Worm (Caenorhabditis elegans) whole organism, young adult: Measurements from ENCODE around the gene F55G7.4.

Experiments
- B0019.2 ChIP-seq: fragments of 200-800 bp; sonication (Bioruptor generic); conservative IDR thresholded peaks from 2 replicates; pipeline ENCODE4 v1.3.6; 2022; ENCODE audit warnings: missing genetic modification reagents, missing genetic modification characterization, missing compliant biosample characterization
- B0261.1 ChIP-seq: sonication (generic microtip); optimal IDR thresholded peaks from 2 replicates; lab custom pipeline; 2016; ENCODE audit warnings: mild to moderate bottlenecking, missing genetic modification characterization, moderate library complexity, missing compliant biosample characterization
- B0336.3 ChIP-seq: fragments of 200-800 bp; sonication (Bioruptor generic); IDR thresholded peaks from 2 replicates; pipeline ENCODE4 v1.3.6; 2022; ENCODE audit warnings: missing genetic modification characterization, missing compliant biosample characterization
- D2030.7 ChIP-seq: fragments of 200-800 bp; sonication (Bioruptor generic); IDR thresholded peaks from 2 replicates; pipeline ENCODE4 v1.3.6; 2022; ENCODE audit warnings: missing genetic modification reagents, missing genetic modification characterization, missing compliant biosample characterization
- F52B5.7 ChIP-seq: sonication (generic microtip); optimal IDR thresholded peaks from 2 replicates; lab custom pipeline; 2016; ENCODE audit warnings: mild to moderate bottlenecking, missing genetic modification characterization, missing compliant biosample characterization
- F57A8.1 ChIP-seq: fragments of 200-800 bp; sonication (Bioruptor generic); optimal IDR thresholded peaks from 2 replicates; lab custom pipeline; 2018; ENCODE audit warnings: mild to moderate bottlenecking, missing genetic modification characterization, moderate library complexity, missing compliant biosample characterization
- K12H6.12 ChIP-seq: fragments of 200-800 bp; sonication (Bioruptor generic); optimal IDR thresholded peaks from 2 replicates; lab custom pipeline; 2018; ENCODE audit warnings: mild to moderate bottlenecking, missing genetic modification characterization, missing compliant biosample characterization
- T26A5.8 ChIP-seq: sonication (generic microtip); optimal IDR thresholded peaks from 2 replicates; lab custom pipeline; 2016; ENCODE audit warnings: missing genetic modification characterization, missing compliant biosample characterization
- Y53G8AR.9 ChIP-seq: fragments of 200-800 bp; sonication (Bioruptor generic); conservative IDR thresholded peaks from 2 replicates; pipeline ENCODE4 v1.3.6; 2022; ENCODE audit warnings: missing genetic modification reagents, missing genetic modification characterization, missing compliant biosample characterization
- Y56A3A.18 ChIP-seq: fragments of 200-800 bp; sonication (Bioruptor generic); IDR thresholded peaks from 2 replicates; pipeline ENCODE4 v1.3.6; 2022; ENCODE audit warnings: missing genetic modification reagents, missing genetic modification characterization, missing compliant biosample characterization
- Y79H2A.3 ChIP-seq: fragments of 200-800 bp; sonication (Bioruptor generic); conservative IDR thresholded peaks from 2 replicates; pipeline ENCODE4 v1.3.6; 2022; ENCODE audit warnings: missing genetic modification reagents, missing genetic modification characterization, missing compliant biosample characterization
- Y95B8A.8 ChIP-seq: fragments of 200-800 bp; sonication (Bioruptor generic); IDR thresholded peaks from 2 replicates; pipeline ENCODE4 v1.3.6; 2022; ENCODE audit warnings: missing genetic modification reagents, missing genetic modification characterization, missing compliant biosample characterization
- attf-6 ChIP-seq: fragments of 200-800 bp; sonication (Bioruptor generic); IDR thresholded peaks from 2 replicates; pipeline ENCODE4 v1.3.6; 2022; ENCODE audit warnings: missing genetic modification reagents, missing genetic modification characterization, missing compliant biosample characterization
- bed-2 ChIP-seq: fragments of 200-800 bp; sonication (Bioruptor generic); IDR thresholded peaks from 2 replicates; pipeline ENCODE4 v1.3.6; 2022; ENCODE audit warnings: missing genetic modification reagents, missing genetic modification characterization, missing compliant biosample characterization
- ceh-27 ChIP-seq: fragments of 200-800 bp; sonication (Bioruptor generic); optimal IDR thresholded peaks from 2 replicates; lab custom pipeline; 2018; ENCODE audit warnings: mild to moderate bottlenecking, missing genetic modification characterization, moderate library complexity, missing compliant biosample characterization
- dpl-1 ChIP-seq: fragments of 150-350 bp; optimal IDR thresholded peaks from 2 replicates; lab custom pipeline; 2014; ENCODE audit warnings: missing biosample characterization, missing genetic modification reagents, missing genetic modification characterization
- efl-1 ChIP-seq: fragments of 150-350 bp; optimal IDR thresholded peaks from 2 replicates; lab custom pipeline; 2014; ENCODE audit warnings: missing biosample characterization, missing genetic modification reagents, missing genetic modification characterization
- egrh-3 ChIP-seq: fragments of 200-800 bp; sonication (Bioruptor generic); IDR thresholded peaks from 2 replicates; pipeline ENCODE4 v1.3.6; 2022; ENCODE audit warnings: missing genetic modification reagents, missing genetic modification characterization, missing compliant biosample characterization
- fkh-3 ChIP-seq: sonication (generic microtip); optimal IDR thresholded peaks from 2 replicates; lab custom pipeline; 2016; ENCODE audit warnings: mild to moderate bottlenecking, missing genetic modification characterization, missing compliant biosample characterization
- gei-17 ChIP-seq: fragments of 200-800 bp; sonication (Bioruptor generic); optimal IDR thresholded peaks from 2 replicates; lab custom pipeline; 2018; ENCODE audit warnings: mild to moderate bottlenecking, missing genetic modification characterization, missing compliant biosample characterization
- him-1 ChIP-seq: sonication (generic microtip); optimal IDR thresholded peaks from 2 replicates; lab custom pipeline; 2016; ENCODE audit warnings: missing genotype, missing genetic modification reagents, missing genetic modification characterization, missing compliant biosample characterization
- hlh-12 ChIP-seq: sonication (generic microtip); optimal IDR thresholded peaks from 2 replicates; lab custom pipeline; 2016; ENCODE audit warnings: missing genetic modification characterization, missing compliant biosample characterization
- lag-1 ChIP-seq: fragments of 200-800 bp; sonication (Bioruptor generic); IDR thresholded peaks from 2 replicates; pipeline ENCODE4 v1.3.6; 2022; ENCODE audit warnings: missing genetic modification reagents, missing genetic modification characterization, missing compliant biosample characterization
- let-607 ChIP-seq, 2 experiments: fragments of 200-800 bp in 1 of 2; sonication (Bioruptor generic) in 1 of 2; sonication (generic microtip) in 1 of 2; optimal IDR thresholded peaks; 2 replicates each; lab custom pipeline; 2016 to 2018; ENCODE audit warnings: mild to moderate bottlenecking in 2 of 2, missing compliant biosample characterization in 2 of 2, missing genetic modification characterization in 2 of 2, moderate library complexity in 2 of 2, missing genotype in 1 of 2
- lir-1 ChIP-seq: fragments of 200-800 bp; sonication (Bioruptor generic); conservative IDR thresholded peaks from 2 replicates; pipeline ENCODE4 v1.3.6; 2022; ENCODE audit warnings: missing genetic modification reagents, missing genetic modification characterization, missing compliant biosample characterization
- lsl-1 ChIP-seq: fragments of 200-800 bp; sonication (Bioruptor generic); optimal IDR thresholded peaks from 2 replicates; lab custom pipeline; 2018; ENCODE audit warnings: mild to moderate bottlenecking, missing genetic modification characterization, moderate library complexity, missing compliant biosample characterization
- lsy-27 ChIP-seq: sonication (generic microtip); optimal IDR thresholded peaks from 2 replicates; lab custom pipeline; 2017; ENCODE audit warnings: missing genetic modification characterization, mild to moderate bottlenecking, missing compliant biosample characterization, antibody characterized with exemption, missing genotype, borderline replicate concordance; ENCODE audit not compliant: insufficient read depth
- madf-3 ChIP-seq: fragments of 200-800 bp; sonication (Bioruptor generic); IDR thresholded peaks from 2 replicates; pipeline ENCODE4 v1.3.6; 2022; ENCODE audit warnings: missing genetic modification reagents, missing genetic modification characterization, missing compliant biosample characterization
- madf-6 ChIP-seq: fragments of 200-800 bp; sonication (Bioruptor generic); IDR thresholded peaks from 2 replicates; pipeline ENCODE4 v1.3.6; 2022; ENCODE audit warnings: missing genetic modification reagents, missing genetic modification characterization, missing compliant biosample characterization
- mxl-1 ChIP-seq: sonication (generic microtip); optimal IDR thresholded peaks from 2 replicates; lab custom pipeline; 2016; ENCODE audit warnings: missing genetic modification characterization, missing compliant biosample characterization
- nfya-1 ChIP-seq: sonication (generic microtip); optimal IDR thresholded peaks from 2 replicates; lab custom pipeline; 2017; ENCODE audit warnings: antibody characterized with exemption, missing compliant biosample characterization, missing genetic modification characterization, borderline replicate concordance; ENCODE audit not compliant: insufficient read depth
- nhr-179 ChIP-seq: sonication (generic microtip); optimal IDR thresholded peaks from 2 replicates; lab custom pipeline; 2016; ENCODE audit warnings: mild to moderate bottlenecking, missing genetic modification characterization, missing compliant biosample characterization
- pha-4 ChIP-seq: fragments of 150-350 bp; sonication (generic microtip); optimal IDR thresholded peaks from 2 replicates; lab custom pipeline; 2014; ENCODE audit warnings: missing biosample characterization, missing genetic modification reagents, missing genetic modification characterization
- rec-8 ChIP-seq, 2 experiments: sonication (generic microtip); optimal IDR thresholded peaks; 2 replicates each; lab custom pipeline; 2016; ENCODE audit warnings: mild to moderate bottlenecking in 2 of 2, missing genetic modification characterization in 2 of 2, missing genetic modification reagents in 2 of 2, missing genotype in 2 of 2, missing biosample characterization in 1 of 2, missing compliant biosample characterization in 1 of 2, moderate library complexity in 1 of 2
- sdz-38 ChIP-seq: sonication (generic microtip); optimal IDR thresholded peaks from 2 replicates; lab custom pipeline; 2016; ENCODE audit warnings: missing genotype, missing genetic modification characterization, missing compliant biosample characterization
- sea-2 ChIP-seq: fragments of 200-800 bp; sonication (Bioruptor generic); IDR thresholded peaks from 2 replicates; pipeline ENCODE4 v1.3.6; 2022; ENCODE audit warnings: missing genetic modification characterization, missing compliant biosample characterization
- snpc-1.1 ChIP-seq: sonication (generic microtip); optimal IDR thresholded peaks from 2 replicates; lab custom pipeline; 2017; ENCODE audit warnings: missing genetic modification characterization, mild to moderate bottlenecking, missing compliant biosample characterization, antibody characterized with exemption, moderate library complexity, missing genotype, missing genetic modification reagents; ENCODE audit not compliant: insufficient read depth
- snpc-1.3 ChIP-seq: sonication (generic microtip); optimal IDR thresholded peaks from 2 replicates; lab custom pipeline; 2017; ENCODE audit warnings: missing genetic modification characterization, mild to moderate bottlenecking, missing compliant biosample characterization, antibody characterized with exemption, moderate library complexity, missing genotype, missing genetic modification reagents; ENCODE audit not compliant: insufficient read depth
- tbp1 ChIP-seq: fragments of 200-800 bp; sonication (Bioruptor generic); optimal IDR thresholded peaks from 2 replicates; lab custom pipeline; 2018; ENCODE audit warnings: mild to moderate bottlenecking, missing genetic modification characterization, missing compliant biosample characterization
- tbx-9 ChIP-seq: sonication (generic microtip); optimal IDR thresholded peaks from 2 replicates; lab custom pipeline; 2016; ENCODE audit warnings: borderline replicate concordance, missing genetic modification characterization, inconsistent platforms, missing compliant biosample characterization
- unc-62 ChIP-seq: fragments of 150-350 bp; optimal IDR thresholded peaks from 2 replicates; lab custom pipeline; 2014; ENCODE audit warnings: missing biosample characterization, missing genetic modification reagents, missing genetic modification characterization
- xnd-1 ChIP-seq: sonication (generic microtip); optimal IDR thresholded peaks from 2 replicates; lab custom pipeline; 2016; ENCODE audit warnings: missing genotype, missing genetic modification reagents, missing genetic modification characterization, missing compliant biosample characterization
- zim-3 ChIP-seq: sonication (generic microtip); optimal IDR thresholded peaks from 2 replicates; lab custom pipeline; 2017; ENCODE audit warnings: mild to moderate bottlenecking, missing genetic modification characterization, moderate library complexity, missing compliant biosample characterization
- ztf-18 ChIP-seq: sonication (generic microtip); optimal IDR thresholded peaks from 2 replicates; lab custom pipeline; 2016; ENCODE audit warnings: missing genotype, mild to moderate bottlenecking, missing genetic modification characterization, missing compliant biosample characterization
- ztf-22 ChIP-seq: fragments of 200-800 bp; sonication (Bioruptor generic); optimal IDR thresholded peaks from 2 replicates; lab custom pipeline; 2018; ENCODE audit warnings: mild to moderate bottlenecking, missing genetic modification characterization, moderate library complexity, missing compliant biosample characterization
- ztf-26 ChIP-seq: sonication (generic microtip); optimal IDR thresholded peaks from 2 replicates; lab custom pipeline; 2017; ENCODE audit warnings: missing genetic modification characterization, missing compliant biosample characterization
- ztf-6 ChIP-seq: fragments of 200-800 bp; sonication (Bioruptor generic); IDR thresholded peaks from 2 replicates; pipeline ENCODE4 v1.3.6; 2022; ENCODE audit warnings: missing genetic modification reagents, missing genetic modification characterization, missing compliant biosample characterization

F55G7.4 gene

ce11 chrX:11968024-11968598, 40.4 kb downstream of the F55G7.4 start (continued):
- TF ChIP-seq D2030.7 (GFP tag; lab: Robert Waterston, UW), result no peak
- TF ChIP-seq Y56A3A.18, result peak; percentile 56
- no peak for TF ChIP-seq lsl-1 (GFP tag; lab: Kevin White, UChicago)
- no peak for TF ChIP-seq nhr-179
- TF ChIP-seq K12H6.12 (tag; lab: Kevin White, UChicago), result no peak
- no peak for TF ChIP-seq fkh-3 (tag; lab: Kevin White, UChicago)
- no peak for TF ChIP-seq zim-3 (tag; lab: Kevin White, UChicago)
- no peak for TF ChIP-seq lsy-27 (tag; lab: Kevin White, UChicago)
- no peak for TF ChIP-seq F57A8.1 (GFP tag; lab: Kevin White, UChicago)
- TF ChIP-seq sdz-38 (tag; lab: Kevin White, UChicago), result no peak
- TF ChIP-seq ztf-22 (GFP tag; lab: Kevin White, UChicago), result no peak
- no peak for TF ChIP-seq attf-6 (GFP tag; lab: Robert Waterston, UW)
- peak; percentile 2 for TF ChIP-seq B0261.1
- TF ChIP-seq B0336.3 (GFP tag; lab: Robert Waterston, UW), result peak; percentile 13; the same call in 1 of the 2 replicates
- TF ChIP-seq rec-8 (tag; optimal IDR thresholded peaks at IDR 0.05; lab: Kevin White, UChicago), result no peak
- TF ChIP-seq let-607 (tag; optimal IDR thresholded peaks at IDR 0.05; lab: Kevin White, UChicago), result no peak
- no peak for TF ChIP-seq bed-2
- TF ChIP-seq dpl-1 (GFP tag; lab: Kevin White, UChicago), result no peak
- no peak for TF ChIP-seq ztf-6
- TF ChIP-seq lir-1 (GFP tag; lab: Robert Waterston, UW), result no peak
- TF ChIP-seq efl-1 (GFP tag; lab: Kevin White, UChicago), result no peak
- TF ChIP-seq unc-62 (GFP tag; lab: Kevin White, UChicago), result no peak
- TF ChIP-seq xnd-1, result no peak
- no peak for TF ChIP-seq lag-1 (GFP tag; lab: Robert Waterston, UW)
- TF ChIP-seq ceh-27, result no peak
- TF ChIP-seq ztf-26 (tag; lab: Kevin White, UChicago), result peak; percentile 46
- TF ChIP-seq Y53G8AR.9 (GFP tag; lab: Robert Waterston, UW), result peak; percentile 52; the same call in 1 of the 2 replicates
- no peak for TF ChIP-seq sea-2 (GFP tag; lab: Robert Waterston, UW)
- TF ChIP-seq tbx-9 (tag; lab: Kevin White, UChicago), result no peak
- TF ChIP-seq Y79H2A.3 (GFP tag; lab: Robert Waterston, UW), result no peak
- no peak for TF ChIP-seq hlh-12 (tag; lab: Kevin White, UChicago)
- no peak for TF ChIP-seq snpc-1.3 (tag; lab: Kevin White, UChicago)
- no peak for TF ChIP-seq madf-3 (GFP tag; lab: Robert Waterston, UW)
- TF ChIP-seq T26A5.8 (tag; lab: Kevin White, UChicago), result peak; percentile 11
- TF ChIP-seq F52B5.7 (tag; lab: Kevin White, UChicago), result no peak
- no peak for TF ChIP-seq gei-17 (GFP tag; lab: Kevin White, UChicago)
- TF ChIP-seq Y95B8A.8, result no peak
- no peak for TF ChIP-seq madf-6 (GFP tag; lab: Robert Waterston, UW)
- TF ChIP-seq snpc-1.1 (tag; lab: Kevin White, UChicago), result no peak
- TF ChIP-seq egrh-3, result no peak
- TF ChIP-seq B0019.2 (GFP tag; lab: Robert Waterston, UW), result no peak
- no peak for TF ChIP-seq pha-4
- no peak for TF ChIP-seq mxl-1 (tag; lab: Kevin White, UChicago)
- TF ChIP-seq him-1 (tag; lab: Kevin White, UChicago), result no peak
- TF ChIP-seq tbp1, result no peak
- no peak for TF ChIP-seq nfya-1 (tag; lab: Kevin White, UChicago)
- TF ChIP-seq ztf-18 (tag; lab: Kevin White, UChicago), result no peak
